Fruit fly (Drosophila melanogaster): ENCODE measurements around the gene CG13101.

CG13101 gene

dm6 chr2L:8984614-8985318 lies at the start of gene CG13101:
Gene CG13101, minus strand, starts transcription at chr2L:8984872.
- TF ChIP-seq Hr96 (GFP tag; optimal IDR thresholded peaks at IDR 0.05) (no peak), CG12768 (GFP tag; optimal IDR thresholded peaks at IDR 0.05) (peak; percentile 31), CG11617 (GFP tag; optimal IDR thresholded peaks at IDR 0.05) (peak; percentile 64), ovo (GFP tag; optimal IDR thresholded peaks at IDR 0.05) (peak; percentile 73), toe (GFP tag; optimal IDR thresholded peaks at IDR 0.05) (no peak), CG5204 (GFP tag; optimal IDR thresholded peaks at IDR 0.05) (peak; percentile 53), Crg-1 (GFP tag; optimal IDR thresholded peaks at IDR 0.05) (peak; percentile 63), CG14711 (tag; optimal IDR thresholded peaks at IDR 0.05) (peak; percentile 79), pad (GFP tag; optimal IDR thresholded peaks at IDR 0.05) (peak; percentile 42), cnc (optimal IDR thresholded peaks at IDR 0.05) (no peak), Mnt (GFP tag; optimal IDR thresholded peaks at IDR 0.05) (peak; percentile 54), CG7045 (GFP tag; optimal IDR thresholded peaks at IDR 0.05) (peak; percentile 52), CG1620 (GFP tag; optimal IDR thresholded peaks at IDR 0.05) (peak; percentile 46), tj (GFP tag; optimal IDR thresholded peaks at IDR 0.05) (peak; percentile 57), CG7101 (tag; optimal IDR thresholded peaks at IDR 0.05) (peak; percentile 84), Clk (GFP tag; optimal IDR thresholded peaks at IDR 0.05) (no peak), bab1 (GFP tag; optimal IDR thresholded peaks at IDR 0.05) (peak; percentile 89), cic (GFP tag; optimal IDR thresholded peaks at IDR 0.05) (no peak), kay (GFP tag; ENCODE audit: borderline replicate concordance) (no peak), CG33017 (tag; optimal IDR thresholded peaks at IDR 0.05) (peak; percentile 63)

- no peak for TF ChIP-seq Crg-1 (GFP tag; optimal IDR thresholded peaks at IDR 0.05)
- no peak for TF ChIP-seq Clk (GFP tag; optimal IDR thresholded peaks at IDR 0.05)
- no peak for TF ChIP-seq tj (GFP tag; optimal IDR thresholded peaks at IDR 0.05)
- no peak for TF ChIP-seq ovo (GFP tag; optimal IDR thresholded peaks at IDR 0.05)
- no peak for TF ChIP-seq CG14711 (tag; optimal IDR thresholded peaks at IDR 0.05)
Observed at dm6 chr2L:9031736-9032135, 47.1 kb upstream of the CG13101 start, which contains the start of gene CG9582. Gene CG9582, minus strand, starts transcription at chr2L:9031836.

dm6 chr2L:9026157-9026556 lies 41.5 kb upstream of the CG13101 start:
- TF ChIP-seq Mnt (GFP tag; optimal IDR thresholded peaks at IDR 0.05) (no peak), CG7101 (tag; optimal IDR thresholded peaks at IDR 0.05) (no peak), Crg-1 (GFP tag; optimal IDR thresholded peaks at IDR 0.05) (no peak), CG33017 (tag; optimal IDR thresholded peaks at IDR 0.05) (no peak), CG12768 (GFP tag; optimal IDR thresholded peaks at IDR 0.05) (no peak), Hr96 (GFP tag; optimal IDR thresholded peaks at IDR 0.05) (no peak), cnc (optimal IDR thresholded peaks at IDR 0.05) (no peak)

dm6 chr2L:9019438-9019837 lies 34.8 kb upstream of the CG13101 start:
- TF ChIP-seq CG7101 (tag; optimal IDR thresholded peaks at IDR 0.05) (no peak), cic (GFP tag; optimal IDR thresholded peaks at IDR 0.05) (no peak), cnc (optimal IDR thresholded peaks at IDR 0.05) (no peak), CG12768 (GFP tag; optimal IDR thresholded peaks at IDR 0.05) (no peak), CG7045 (GFP tag; optimal IDR thresholded peaks at IDR 0.05) (no peak), ovo (GFP tag; optimal IDR thresholded peaks at IDR 0.05) (no peak), CG33017 (tag; optimal IDR thresholded peaks at IDR 0.05) (no peak), tj (GFP tag; optimal IDR thresholded peaks at IDR 0.05) (no peak), CG5204 (GFP tag; optimal IDR thresholded peaks at IDR 0.05) (no peak), CG14711 (tag; optimal IDR thresholded peaks at IDR 0.05) (no peak), CG1620 (GFP tag; optimal IDR thresholded peaks at IDR 0.05) (no peak), kay (GFP tag; ENCODE audit: borderline replicate concordance) (no peak), CG11617 (GFP tag; optimal IDR thresholded peaks at IDR 0.05) (no peak), Crg-1 (GFP tag; optimal IDR thresholded peaks at IDR 0.05) (no peak)

dm6 chr2L:9013968-9014367 lies 29.3 kb upstream of the CG13101 start, which contains the start of gene Rcd-1r:
Gene Rcd-1r, minus strand, starts transcription at chr2L:9014068.
- TF ChIP-seq cic (GFP tag; optimal IDR thresholded peaks at IDR 0.05) (no peak), CG1620 (GFP tag; optimal IDR thresholded peaks at IDR 0.05) (no peak), CG11617 (GFP tag; optimal IDR thresholded peaks at IDR 0.05) (no peak)

- TF ChIP-seq tj (GFP tag; optimal IDR thresholded peaks at IDR 0.05) = no peak
- TF ChIP-seq kay (GFP tag; ENCODE audit: borderline replicate concordance) = peak; percentile 39
- TF ChIP-seq CG33017 (tag; optimal IDR thresholded peaks at IDR 0.05) = peak; percentile 31
- TF ChIP-seq cic (GFP tag; optimal IDR thresholded peaks at IDR 0.05) = peak; percentile 82
Observed at dm6 chr2L:9011543-9012238, 27.0 kb upstream of the CG13101 start, which contains the start of gene CG13102. Gene CG13102, plus strand, starts transcription at chr2L:9012188.

- TF ChIP-seq cic (GFP tag; optimal IDR thresholded peaks at IDR 0.05) = peak; percentile 60
- TF ChIP-seq Hr96 (GFP tag; optimal IDR thresholded peaks at IDR 0.05) = no peak
- peak; percentile 10 for TF ChIP-seq tj (GFP tag; optimal IDR thresholded peaks at IDR 0.05)
- peak; percentile 74 for TF ChIP-seq kay (GFP tag; ENCODE audit: borderline replicate concordance)
- TF ChIP-seq CG33017 (tag; optimal IDR thresholded peaks at IDR 0.05) = peak; percentile 39
- TF ChIP-seq CG12768 (GFP tag; optimal IDR thresholded peaks at IDR 0.05) = peak; percentile 35
- no peak for TF ChIP-seq CG11617 (GFP tag; optimal IDR thresholded peaks at IDR 0.05)
- peak; percentile 11 for TF ChIP-seq CG7101 (tag; optimal IDR thresholded peaks at IDR 0.05)
- TF ChIP-seq CG7045 (GFP tag; optimal IDR thresholded peaks at IDR 0.05) = peak; percentile 46
Observed at dm6 chr2L:9010267-9010666, 25.6 kb upstream of the CG13101 start, which contains the start of gene CG9568. Gene CG9568, plus strand, starts transcription at chr2L:9010583.

Measured in whole organism, adult.